Fruit fly (Drosophila melanogaster): ENCODE results near the gene GstD1.

The GstD1 gene

DNA sequence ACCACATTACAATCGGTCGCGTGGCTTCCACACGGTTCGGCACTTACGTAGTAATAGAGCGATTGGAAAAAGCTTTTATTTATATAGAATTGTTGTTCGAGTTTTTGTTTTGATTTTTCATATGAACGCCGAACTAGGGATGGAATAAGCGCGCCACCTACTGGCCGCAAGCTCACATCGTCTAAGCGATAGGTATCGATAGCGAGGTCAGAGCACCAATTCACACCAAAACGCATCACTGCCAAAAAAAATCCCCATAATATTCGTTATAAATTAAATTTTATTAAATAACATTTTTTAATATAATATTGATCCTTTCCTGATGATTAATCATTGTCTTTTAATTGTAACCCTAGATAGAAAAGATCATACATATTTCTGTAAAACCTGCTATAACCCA lies 18.6 kb downstream of the GstD1 start, which contains the start of gene CG10038 (continued):
- TF ChIP-seq pfk (GFP tag; optimal IDR thresholded peaks at IDR 0.05) = no peak
- TF ChIP-seq CG2129 (GFP tag; IDR thresholded peaks at IDR 0.05; ENCODE audit: partially characterized antibody) = peak; percentile 77
- TF ChIP-seq sob (GFP tag; IDR thresholded peaks at IDR 0.05) = peak; percentile 56; the same call in 1 of the 2 replicates
- TF ChIP-seq Sox102F (GFP tag; optimal IDR thresholded peaks at IDR 0.05) = peak; percentile 20
- peak; percentile 21 for TF ChIP-seq CG12942 (GFP tag; optimal IDR thresholded peaks at IDR 0.05)
- no peak for TF ChIP-seq CG12071 (GFP tag; optimal IDR thresholded peaks at IDR 0.05)
- no peak for TF ChIP-seq CG5953 (GFP tag; IDR thresholded peaks at IDR 0.05)
- TF ChIP-seq hbn (GFP tag; IDR thresholded peaks at IDR 0.05; ENCODE audit: partially characterized antibody) = peak; percentile 90
- peak; percentile 25; the same call in 1 of the 2 replicates for TF ChIP-seq ro (GFP tag; IDR thresholded peaks at IDR 0.05)
- TF ChIP-seq Hey (tag; optimal IDR thresholded peaks at IDR 0.05) = no peak
- no peak for TF ChIP-seq CG8281 (tag; optimal IDR thresholded peaks at IDR 0.05)
- TF ChIP-seq zen (tag; optimal IDR thresholded peaks at IDR 0.05) = no peak
- peak; percentile 89 for TF ChIP-seq nerfin-2 (GFP tag; IDR thresholded peaks at IDR 0.05; ENCODE audit: partially characterized antibody)
- no peak for TF ChIP-seq gt (GFP tag; IDR thresholded peaks at IDR 0.05)
- peak; percentile 55 for TF ChIP-seq CG3847 (GFP tag; IDR thresholded peaks at IDR 0.05)
- peak; percentile 28 for TF ChIP-seq sqz (GFP tag; optimal IDR thresholded peaks at IDR 0.05)
- TF ChIP-seq al (GFP tag; IDR thresholded peaks at IDR 0.05) = peak; percentile 21; the same call in 1 of the 2 replicates
- TF ChIP-seq CG9797 (GFP tag; optimal IDR thresholded peaks at IDR 0.05) = peak; percentile 55
- TF ChIP-seq her (GFP tag; optimal IDR thresholded peaks at IDR 0.05) = no peak
- peak; percentile 41 for TF ChIP-seq az2 (GFP tag; optimal IDR thresholded peaks at IDR 0.05)
- TF ChIP-seq CG14710 (tag; optimal IDR thresholded peaks at IDR 0.05) = peak; percentile 52
- TF ChIP-seq Jarid2 (GFP tag; optimal IDR thresholded peaks at IDR 0.05) = peak; percentile 14
- no peak for TF ChIP-seq gce (GFP tag; IDR thresholded peaks at IDR 0.05)
- TF ChIP-seq ci (GFP tag; IDR thresholded peaks at IDR 0.05) = 0 out of 3 replicates have a peak, but pooled peaks have one; percentile 23
- peak; percentile 72 for TF ChIP-seq CG11456 (GFP tag; IDR thresholded peaks at IDR 0.05)
- peak; percentile 52 for TF ChIP-seq CG1647 (GFP tag; optimal IDR thresholded peaks at IDR 0.05)
- no peak for TF ChIP-seq CG17568 (GFP tag; optimal IDR thresholded peaks at IDR 0.05)
- no peak for TF ChIP-seq exex (tag; optimal IDR thresholded peaks at IDR 0.05)
- peak; percentile 45 for TF ChIP-seq D19A (tag; optimal IDR thresholded peaks at IDR 0.05)
- peak; percentile 11 for TF ChIP-seq Fer3 (tag; optimal IDR thresholded peaks at IDR 0.05)
- TF ChIP-seq Xbp1 (GFP tag; optimal IDR thresholded peaks at IDR 0.05) = peak; percentile 62
- peak; percentile 81 for TF ChIP-seq pzg (GFP tag; optimal IDR thresholded peaks at IDR 0.05)
- peak; percentile 41 for TF ChIP-seq CG15601 (tag; optimal IDR thresholded peaks at IDR 0.05)
- TF ChIP-seq ftz-f1 (GFP tag; optimal IDR thresholded peaks at IDR 0.05) = peak; percentile 86
- TF ChIP-seq CG2116 (GFP tag; optimal IDR thresholded peaks at IDR 0.05) = peak; percentile 96
- peak; percentile 46 for TF ChIP-seq Ptx1 (GFP tag; IDR thresholded peaks at IDR 0.05)
- TF ChIP-seq tin (GFP tag; optimal IDR thresholded peaks at IDR 0.05) = peak; percentile 56
- no peak for TF ChIP-seq ham (GFP tag; IDR thresholded peaks at IDR 0.05)
- no peak for TF ChIP-seq CG12236 (GFP tag; optimal IDR thresholded peaks at IDR 0.05)
- peak; percentile 57 for TF ChIP-seq CG2120 (GFP tag; optimal IDR thresholded peaks at IDR 0.05)
- TF ChIP-seq CG13424 (tag; optimal IDR thresholded peaks at IDR 0.05) = peak; percentile 41
- peak; percentile 30 for TF ChIP-seq ind (GFP tag; optimal IDR thresholded peaks at IDR 0.05)
- peak; percentile 100 for TF ChIP-seq MBD-R2 (GFP tag; IDR thresholded peaks at IDR 0.05)
- peak; percentile 71 for TF ChIP-seq E2f2 (GFP tag; IDR thresholded peaks at IDR 0.05)
- no peak for TF ChIP-seq nom (GFP tag; optimal IDR thresholded peaks at IDR 0.05)
- TF ChIP-seq chm (GFP tag; IDR thresholded peaks at IDR 0.05) = no peak
- TF ChIP-seq HLH4C (GFP tag; IDR thresholded peaks at IDR 0.05; ENCODE audit: partially characterized antibody) = peak; percentile 91
- TF ChIP-seq gsb-n (tag; optimal IDR thresholded peaks at IDR 0.05) = no peak
- TF ChIP-seq Gsc (GFP tag; IDR thresholded peaks at IDR 0.05) = no peak
- TF ChIP-seq trh (GFP tag; optimal IDR thresholded peaks at IDR 0.05) = no peak
- peak; percentile 35 for TF ChIP-seq CG17186 (GFP tag; optimal IDR thresholded peaks at IDR 0.05)
